Worm (Caenorhabditis elegans) whole organism, L4 larva: Measurements from ENCODE around the gene srw-109.

Experiments
- D1046.2 ChIP-seq: fragments of 200-800 bp; sonication (Bioruptor generic); IDR thresholded peaks from 2 replicates; pipeline ENCODE4 v1.3.6; 2022; ENCODE audit warnings: missing genetic modification characterization, missing compliant biosample characterization
- F44E2.7 ChIP-seq: fragments of 200-800 bp; sonication (Bioruptor generic); IDR thresholded peaks from 2 replicates; pipeline ENCODE4 v2.1.2; 2022; ENCODE audit warnings: missing genetic modification characterization, missing compliant biosample characterization
- R02D3.7 ChIP-seq: fragments of 150-350 bp; sonication (generic microtip); optimal IDR thresholded peaks from 3 replicates; lab custom pipeline; 2014; ENCODE audit warnings: missing biosample characterization, missing genetic modification characterization
- ZK546.5 ChIP-seq, 2 experiments: sonication (generic microtip); optimal IDR thresholded peaks; 2 replicates each; lab custom pipeline; 2017; ENCODE audit warnings: missing biosample characterization in 2 of 2, missing genetic modification characterization in 2 of 2
- aha-1 ChIP-seq: fragments of 150-350 bp; peaks from one replicate; lab custom pipeline; 2014; ENCODE audit warnings: missing biosample characterization, missing genetic modification characterization
- ceh-20 ChIP-seq: fragments of 200-800 bp; sonication (Bioruptor generic); IDR thresholded peaks from 2 replicates; pipeline ENCODE4 v1.3.6; 2022; ENCODE audit warnings: missing genetic modification reagents, missing genetic modification characterization, missing compliant biosample characterization
- ceh-44 ChIP-seq: fragments of 200-800 bp; sonication (Bioruptor generic); IDR thresholded peaks from 2 replicates; pipeline ENCODE4 v1.3.6; 2022; ENCODE audit warnings: missing genetic modification reagents, missing genetic modification characterization, missing compliant biosample characterization
- hlh-30 ChIP-seq: sonication (generic microtip); optimal IDR thresholded peaks from 2 replicates; lab custom pipeline; 2017; ENCODE audit warnings: antibody characterized with exemption, mild to moderate bottlenecking, missing genetic modification characterization, missing compliant biosample characterization; ENCODE audit not compliant: insufficient read depth
- lin-13 ChIP-seq: fragments of 150-350 bp; optimal IDR thresholded peaks from 2 replicates; lab custom pipeline; 2014; ENCODE audit warnings: missing biosample characterization, missing genetic modification reagents, missing genetic modification characterization
- lin-29 ChIP-seq: fragments of 200-800 bp; sonication (Bioruptor generic); IDR thresholded peaks from 2 replicates; pipeline ENCODE4 v1.3.6; 2022; ENCODE audit warnings: missing genetic modification reagents, missing genetic modification characterization, missing compliant biosample characterization
- lin-38 ChIP-seq: fragments of 200-800 bp; sonication (Bioruptor generic); IDR thresholded peaks from 2 replicates; pipeline ENCODE4 v1.3.6; 2022; ENCODE audit warnings: missing genetic modification reagents, missing genetic modification characterization, missing compliant biosample characterization
- lir-3 ChIP-seq: sonication (generic microtip); optimal IDR thresholded peaks from 2 replicates; lab custom pipeline; 2016; ENCODE audit warnings: mild to moderate bottlenecking, missing genetic modification characterization, missing compliant biosample characterization
- madf-9 ChIP-seq: fragments of 200-800 bp; sonication (Bioruptor generic); conservative IDR thresholded peaks from 2 replicates; pipeline ENCODE4 v1.3.6; 2022; ENCODE audit warnings: missing genetic modification reagents, missing genetic modification characterization, missing compliant biosample characterization
- mes-2 ChIP-seq: sonication (generic microtip); optimal IDR thresholded peaks from 2 replicates; lab custom pipeline; 2016; ENCODE audit warnings: missing genotype, mild to moderate bottlenecking, missing genetic modification characterization, missing compliant biosample characterization; ENCODE audit not compliant: poor library complexity, severe bottlenecking
- nhr-11 ChIP-seq: fragments of 150-350 bp; optimal IDR thresholded peaks from 2 replicates; lab custom pipeline; 2014; ENCODE audit warnings: missing biosample characterization, missing genetic modification characterization
- nhr-25 ChIP-seq: sonication (generic microtip); optimal IDR thresholded peaks from 2 replicates; lab custom pipeline; 2017; ENCODE audit warnings: missing genetic modification characterization, mild to moderate bottlenecking, missing compliant biosample characterization, antibody characterized with exemption, moderate library complexity, borderline replicate concordance; ENCODE audit not compliant: insufficient read depth
- nhr-6 ChIP-seq: fragments of 150-350 bp; optimal IDR thresholded peaks from 2 replicates; lab custom pipeline; 2014; ENCODE audit warnings: missing biosample characterization, missing genetic modification characterization
- php-3 ChIP-seq: fragments of 200-800 bp; sonication (Bioruptor generic); IDR thresholded peaks from 2 replicates; pipeline ENCODE4 v1.3.6; 2022; ENCODE audit warnings: missing genetic modification reagents, missing genetic modification characterization, missing compliant biosample characterization
- snpc-1.2 ChIP-seq: fragments of 200-800 bp; sonication (Bioruptor generic); IDR thresholded peaks from 2 replicates; pipeline ENCODE4 v1.3.6; 2022; ENCODE audit warnings: missing genetic modification reagents, missing genetic modification characterization, missing compliant biosample characterization
- unc-62 ChIP-seq, 3 experiments: fragments of 150-350 bp in 1 of 3; sonication (generic microtip); optimal IDR thresholded peaks in 2 of 3; peaks in 1 of 3; 1 replicate in 1 of 3; 2 replicates in 2 of 3; lab custom pipeline; 2014 to 2017; ENCODE audit warnings: missing biosample characterization in 3 of 3, missing genetic modification characterization in 3 of 3, missing genetic modification reagents in 3 of 3, missing genotype in 1 of 3
- vab-7 ChIP-seq: fragments of 200-800 bp; sonication (Bioruptor generic); IDR thresholded peaks from 2 replicates; pipeline ENCODE4 v1.3.6; 2022; ENCODE audit warnings: missing genetic modification reagents, missing genetic modification characterization, missing compliant biosample characterization

The srw-109 gene

ce11 chrV:562834-563233 lies 45.9 kb downstream of the srw-109 start, which contains the start of gene C14C6.2:
TSS of gene C14C6.2 (plus strand) at chrV:563134.
- TF ChIP-seq ceh-20 (GFP tag; lab: Robert Waterston, UW) (no peak), lir-3 (tag; lab: Kevin White, UChicago) (no peak), D1046.2 (no peak), php-3 (GFP tag; lab: Robert Waterston, UW) (no peak), aha-1 (tag; lab: Kevin White, UChicago) (no peak), mes-2 (tag; lab: Kevin White, UChicago) (no peak), madf-9 (no peak), F44E2.7 (GFP tag; lab: Robert Waterston, UW) (no peak), snpc-1.2 (GFP tag; lab: Robert Waterston, UW) (no peak), nhr-6 (tag; lab: Kevin White, UChicago) (no peak), R02D3.7 (tag; lab: Kevin White, UChicago) (no peak), lin-29 (GFP tag; lab: Robert Waterston, UW) (no peak), lin-13 (GFP tag; lab: Kevin White, UChicago) (no peak), vab-7 (GFP tag; lab: Robert Waterston, UW) (no peak), lin-38 (GFP tag; lab: Robert Waterston, UW) (no peak), hlh-30 (tag; lab: Kevin White, UChicago) (no peak), ZK546.5 (tag; optimal IDR thresholded peaks at IDR 0.05; lab: Kevin White, UChicago) (no peak)

DNA sequence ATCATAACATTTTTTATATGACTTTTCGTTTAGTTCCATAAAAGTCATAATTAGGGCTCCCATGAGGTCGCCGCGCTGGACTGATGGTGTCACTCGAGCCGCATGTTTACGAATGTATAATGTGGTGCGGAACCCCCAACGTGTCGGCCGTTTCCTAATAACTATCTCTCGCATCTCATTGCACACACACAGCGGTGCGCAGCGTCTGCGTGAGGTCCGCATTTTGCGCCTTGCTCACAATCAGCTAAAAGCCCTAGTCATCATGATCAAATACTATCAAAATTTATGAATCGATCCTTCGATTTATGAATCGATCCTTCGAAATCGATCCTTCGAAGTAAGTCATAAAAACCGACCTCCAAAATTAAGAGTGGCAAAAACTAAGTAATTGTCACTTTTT lies 48.8 kb downstream of the srw-109 start, which contains the start of gene srx-7:
TSS of gene srx-7 (plus strand) at position 256 of the 400 bp plus-strand sequence.
- TF ChIP-seq unc-62 (GFP tag; optimal IDR thresholded peaks at IDR 0.05 in 1 of 2; lab: Kevin White, UChicago) (no peak), unc-62 (tag; optimal IDR thresholded peaks at IDR 0.05; lab: Kevin White, UChicago) (no peak), nhr-11 (tag; lab: Kevin White, UChicago) (no peak), ceh-44 (peak; percentile 86), nhr-25 (tag; lab: Kevin White, UChicago) (no peak)
